Worm (Caenorhabditis elegans) whole organism, mixed stage, embryonic: ENCODE measurements around the gene C50B6.3.

Source experiments
- M03D4.4 ChIP-seq: sonication (generic microtip); optimal IDR thresholded peaks from 2 replicates; lab custom pipeline; 2017; ENCODE audit warnings: mild to moderate bottlenecking, missing genetic modification characterization, missing compliant biosample characterization
- bed-3 ChIP-seq: fragments of 200-800 bp; sonication (Bioruptor generic); optimal IDR thresholded peaks from 3 replicates; lab custom pipeline; 2018; ENCODE audit warnings: mild to moderate bottlenecking, missing genetic modification characterization, moderate library complexity, missing compliant biosample characterization
- blmp-1 ChIP-seq: fragments of 150-350 bp; optimal IDR thresholded peaks from 2 replicates; lab custom pipeline; 2014; ENCODE audit warnings: missing biosample characterization, missing genetic modification characterization
- ceh-39 ChIP-seq: fragments of 150-350 bp; optimal IDR thresholded peaks from 2 replicates; lab custom pipeline; 2014; ENCODE audit warnings: missing biosample characterization, missing genetic modification characterization
- ceh-43 ChIP-seq: fragments of 200-800 bp; sonication (Bioruptor generic); optimal IDR thresholded peaks from 2 replicates; lab custom pipeline; 2018; ENCODE audit warnings: mild to moderate bottlenecking, missing genetic modification characterization, moderate library complexity, missing compliant biosample characterization
- ceh-83 ChIP-seq: fragments of 200-800 bp; sonication (Bioruptor generic); optimal IDR thresholded peaks from 2 replicates; lab custom pipeline; 2018; ENCODE audit warnings: mild to moderate bottlenecking, missing genetic modification characterization, missing compliant biosample characterization
- ces-1 ChIP-seq: fragments of 150-350 bp; optimal IDR thresholded peaks from 2 replicates; lab custom pipeline; 2014; ENCODE audit warnings: missing biosample characterization, missing genetic modification reagents, missing genetic modification characterization
- cnd-1 ChIP-seq: fragments of 200-800 bp; sonication (Bioruptor generic); optimal IDR thresholded peaks from 2 replicates; lab custom pipeline; 2018; ENCODE audit warnings: mild to moderate bottlenecking, missing genetic modification characterization, missing compliant biosample characterization
- drap-1 ChIP-seq: fragments of 200-800 bp; sonication (Bioruptor generic); optimal IDR thresholded peaks from 3 replicates; lab custom pipeline; 2018; ENCODE audit warnings: mild to moderate bottlenecking, missing genetic modification characterization, missing compliant biosample characterization
- elt-1 ChIP-seq: sonication (generic microtip); optimal IDR thresholded peaks from 2 replicates; lab custom pipeline; 2017; ENCODE audit warnings: missing genetic modification characterization, mild to moderate bottlenecking, missing compliant biosample characterization, antibody characterized with exemption, moderate library complexity, borderline replicate concordance; ENCODE audit not compliant: insufficient read depth
- flh-1 ChIP-seq: fragments of 200-800 bp; sonication (Bioruptor generic); optimal IDR thresholded peaks from 2 replicates; lab custom pipeline; 2018; ENCODE audit warnings: mild to moderate bottlenecking, missing genetic modification characterization, moderate library complexity, missing compliant biosample characterization
- ham-2 ChIP-seq: fragments of 200-800 bp; sonication (Bioruptor generic); optimal IDR thresholded peaks from 2 replicates; lab custom pipeline; 2018; ENCODE audit warnings: mild to moderate bottlenecking, missing genetic modification characterization, missing compliant biosample characterization
- hlh-1 ChIP-seq: fragments of 150-350 bp; optimal IDR thresholded peaks from 2 replicates; lab custom pipeline; 2014; ENCODE audit warnings: missing biosample characterization, missing genetic modification reagents, missing genetic modification characterization
- lin-13 ChIP-seq: fragments of 150-350 bp; optimal IDR thresholded peaks from 2 replicates; lab custom pipeline; 2014; ENCODE audit warnings: missing biosample characterization, missing genetic modification characterization
- lin-32 ChIP-seq: fragments of 200-800 bp; sonication (Bioruptor generic); optimal IDR thresholded peaks from 2 replicates; lab custom pipeline; 2018; ENCODE audit warnings: mild to moderate bottlenecking, missing genetic modification characterization, missing compliant biosample characterization
- lsy-2 ChIP-seq: fragments of 150-350 bp; optimal IDR thresholded peaks from 2 replicates; lab custom pipeline; 2014; ENCODE audit warnings: missing biosample characterization, missing genetic modification characterization
- mab-5 ChIP-seq: fragments of 150-350 bp; optimal IDR thresholded peaks from 2 replicates; lab custom pipeline; 2014; ENCODE audit warnings: missing biosample characterization, missing genetic modification characterization
- mep-1 ChIP-seq: fragments of 150-350 bp; optimal IDR thresholded peaks from 2 replicates; lab custom pipeline; 2017; ENCODE audit warnings: missing biosample characterization, missing genetic modification reagents, missing genetic modification characterization, inconsistent platforms
- mls-2 ChIP-seq: sonication (generic microtip); optimal IDR thresholded peaks from 2 replicates; lab custom pipeline; 2016; ENCODE audit warnings: mild to moderate bottlenecking, missing genetic modification characterization, moderate library complexity, missing compliant biosample characterization
- nhr-12 ChIP-seq: fragments of 150-350 bp; optimal IDR thresholded peaks from 2 replicates; lab custom pipeline; 2014; ENCODE audit warnings: missing biosample characterization, missing genetic modification characterization
- nhr-2 ChIP-seq: fragments of 150-350 bp; optimal IDR thresholded peaks from 2 replicates; lab custom pipeline; 2014; ENCODE audit warnings: missing biosample characterization, missing genetic modification characterization
- nhr-237 ChIP-seq: fragments of 150-350 bp; optimal IDR thresholded peaks from 2 replicates; lab custom pipeline; 2014; ENCODE audit warnings: missing biosample characterization, missing genetic modification characterization
- nhr-28 ChIP-seq: fragments of 150-350 bp; optimal IDR thresholded peaks from 2 replicates; lab custom pipeline; 2014; ENCODE audit warnings: missing biosample characterization, missing genetic modification characterization
- nhr-76 ChIP-seq: sonication (generic microtip); optimal IDR thresholded peaks from 2 replicates; lab custom pipeline; 2017; ENCODE audit warnings: missing biosample characterization, missing genetic modification characterization
- pha-4 ChIP-seq: fragments of 150-350 bp; optimal IDR thresholded peaks from 2 replicates; lab custom pipeline; 2018; ENCODE audit warnings: missing biosample characterization, missing genetic modification reagents, missing genetic modification characterization
- sem-2 ChIP-seq: fragments of 200-800 bp; sonication (Bioruptor generic); optimal IDR thresholded peaks from 2 replicates; lab custom pipeline; 2018; ENCODE audit warnings: mild to moderate bottlenecking, missing genetic modification characterization, missing compliant biosample characterization
- snpc-4 ChIP-seq: fragments of 150-350 bp; optimal IDR thresholded peaks from 2 replicates; lab custom pipeline; 2014; ENCODE audit warnings: missing biosample characterization, missing genetic modification characterization
- sptf-1 ChIP-seq: sonication (generic microtip); optimal IDR thresholded peaks from 2 replicates; lab custom pipeline; 2017; ENCODE audit warnings: mild to moderate bottlenecking, missing genetic modification characterization, moderate library complexity, missing compliant biosample characterization
- tbx-8 ChIP-seq: fragments of 200-800 bp; sonication (Bioruptor generic); optimal IDR thresholded peaks from 2 replicates; lab custom pipeline; 2018; ENCODE audit warnings: mild to moderate bottlenecking, missing genetic modification characterization, moderate library complexity, missing compliant biosample characterization
- unc-120 ChIP-seq: sonication (generic microtip); optimal IDR thresholded peaks from 2 replicates; lab custom pipeline; 2017; ENCODE audit warnings: missing genetic modification characterization, missing compliant biosample characterization; ENCODE audit not compliant: poor library complexity, severe bottlenecking
- unc-39 ChIP-seq: fragments of 150-350 bp; optimal IDR thresholded peaks from 2 replicates; lab custom pipeline; 2014; ENCODE audit warnings: missing biosample characterization, missing genetic modification characterization
- unc-62 ChIP-seq: fragments of 150-350 bp; optimal IDR thresholded peaks from 2 replicates; lab custom pipeline; 2014; ENCODE audit warnings: missing biosample characterization, missing genetic modification reagents, missing genetic modification characterization
- zip-8 ChIP-seq: fragments of 150-350 bp; optimal IDR thresholded peaks from 2 replicates; lab custom pipeline; 2014; ENCODE audit warnings: missing biosample characterization, missing genetic modification characterization
- ztf-11 ChIP-seq: fragments of 150-350 bp; optimal IDR thresholded peaks from 2 replicates; lab custom pipeline; 2014; ENCODE audit warnings: missing biosample characterization, missing genetic modification characterization

C50B6.3 gene

DNA sequence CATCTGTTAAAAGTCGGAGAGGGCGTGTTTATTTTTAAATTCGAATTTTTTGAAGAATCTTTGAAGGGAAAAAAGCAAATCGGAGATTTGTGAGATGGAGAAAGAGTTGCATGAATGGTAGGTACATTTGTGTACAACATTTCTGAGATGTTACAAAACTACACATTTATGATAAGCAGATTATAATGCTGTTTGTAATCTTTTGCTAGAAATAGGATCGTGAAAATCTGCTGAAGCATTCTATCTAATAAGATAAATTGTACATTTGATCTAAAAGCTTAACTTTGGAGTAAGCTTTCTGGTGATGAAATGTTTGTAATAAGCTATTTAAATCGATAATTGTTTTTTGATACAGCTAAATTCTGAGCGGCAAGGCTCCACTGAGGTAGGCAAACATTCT is 41.1 kb upstream of the C50B6.3 start:
- TF ChIP-seq ceh-39 (no peak), sptf-1 (no peak), pha-4 (tag; lab: Kevin White, UChicago) (no peak), drap-1 (GFP tag; lab: Kevin White, UChicago) (no peak), unc-62 (GFP tag; lab: Kevin White, UChicago) (no peak), nhr-28 (tag; lab: Kevin White, UChicago) (no peak), tbx-8 (GFP tag; lab: Kevin White, UChicago) (no peak), blmp-1 (tag; lab: Kevin White, UChicago) (no peak), lin-32 (GFP tag; lab: Kevin White, UChicago) (no peak), snpc-4 (tag; lab: Kevin White, UChicago) (no peak), zip-8 (tag; lab: Kevin White, UChicago) (no peak), nhr-12 (no peak), ceh-83 (GFP tag; lab: Kevin White, UChicago) (no peak), ceh-43 (no peak), mep-1 (tag; lab: Kevin White, UChicago) (no peak), ham-2 (no peak), nhr-237 (tag; lab: Kevin White, UChicago) (no peak), lin-13 (tag; lab: Kevin White, UChicago) (no peak)

DNA sequence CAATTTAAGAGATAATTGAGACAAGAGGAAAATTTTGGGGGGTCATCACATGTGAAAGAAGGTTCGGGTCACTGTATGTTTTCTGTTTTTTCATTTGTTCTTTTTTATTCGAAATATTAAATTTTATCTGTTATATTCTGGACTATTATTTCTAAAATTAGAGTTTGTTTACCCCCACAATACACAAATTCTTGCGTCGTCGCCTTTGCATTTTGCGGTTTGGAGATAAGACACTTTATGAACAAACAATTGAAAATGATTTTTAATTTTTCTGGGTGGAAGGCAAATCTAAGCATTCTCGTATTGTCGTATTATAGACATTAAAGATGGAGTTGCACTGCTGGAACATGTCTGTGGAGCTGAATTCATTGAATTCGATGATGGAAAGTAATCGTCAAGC is 40.1 kb upstream of the C50B6.3 start:
- TF ChIP-seq mls-2 (tag; lab: Kevin White, UChicago) (no peak), snpc-4 (tag; lab: Kevin White, UChicago) (no peak), ces-1 (no peak), unc-39 (no peak), bed-3 (GFP tag; lab: Kevin White, UChicago) (no peak)

DNA sequence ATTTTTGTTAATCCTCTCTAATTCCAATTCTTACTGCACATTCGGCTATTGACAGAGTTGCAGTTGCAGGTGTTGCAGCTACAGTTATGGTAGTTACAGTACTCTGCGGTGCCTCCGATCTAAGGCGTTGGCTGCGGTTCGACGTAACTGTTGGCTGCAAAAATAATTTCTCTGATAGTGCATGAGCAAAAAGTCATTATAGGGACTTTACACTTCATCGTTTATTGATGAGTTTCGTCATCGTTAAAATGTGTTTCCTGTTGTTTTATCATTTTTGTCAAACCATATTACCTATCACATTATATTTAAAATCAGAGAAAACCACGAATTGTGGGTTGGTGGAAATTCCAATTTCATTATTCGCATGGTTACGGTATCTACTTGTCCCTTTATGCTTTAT is 38.8 kb upstream of the C50B6.3 start:
- no peak for TF ChIP-seq lin-13 (tag; lab: Kevin White, UChicago)
- TF ChIP-seq nhr-2 (tag; lab: Kevin White, UChicago) = no peak
- no peak for TF ChIP-seq M03D4.4
- no peak for TF ChIP-seq mls-2 (tag; lab: Kevin White, UChicago)
- TF ChIP-seq elt-1 (tag; lab: Kevin White, UChicago) = no peak
- TF ChIP-seq ham-2 = no peak
- TF ChIP-seq sem-2 = no peak
- no peak for TF ChIP-seq nhr-12
- no peak for TF ChIP-seq unc-120 (tag; lab: Kevin White, UChicago)
- no peak for TF ChIP-seq ceh-39
- TF ChIP-seq ceh-83 (GFP tag; lab: Kevin White, UChicago) = no peak
- no peak for TF ChIP-seq ces-1
- no peak for TF ChIP-seq tbx-8 (GFP tag; lab: Kevin White, UChicago)
- TF ChIP-seq nhr-76 (tag; lab: Kevin White, UChicago) = no peak
- no peak for TF ChIP-seq pha-4 (tag; lab: Kevin White, UChicago)
- TF ChIP-seq mab-5 = no peak
- TF ChIP-seq ceh-43 = no peak
- no peak for TF ChIP-seq lsy-2

DNA sequence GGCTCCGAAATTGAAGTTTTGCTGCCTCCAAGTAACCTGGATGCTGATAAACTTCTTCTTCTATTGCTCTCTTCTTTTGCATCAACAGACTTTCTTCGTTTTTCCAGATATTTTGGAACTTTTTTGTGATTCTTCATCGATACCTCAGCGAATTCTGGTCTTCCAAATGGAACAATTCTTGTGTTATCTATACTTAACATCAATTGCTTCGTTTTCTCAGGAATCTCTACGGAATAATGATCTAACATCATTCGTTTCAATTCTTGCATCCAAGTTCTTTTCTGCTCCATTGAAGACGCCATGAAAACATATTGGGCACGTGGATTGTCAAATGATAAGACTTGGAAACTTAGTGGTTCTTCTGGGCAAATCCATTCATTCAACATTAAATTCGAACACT is 37.4 kb upstream of the C50B6.3 start, which contains the start of gene F32F2.4:
F32F2.4 (plus strand) TSS at position 301 of the 400 bp plus-strand sequence.
- TF ChIP-seq flh-1 (GFP tag; lab: Kevin White, UChicago) (no peak), mep-1 (tag; lab: Kevin White, UChicago) (no peak), unc-120 (tag; lab: Kevin White, UChicago) (no peak), drap-1 (GFP tag; lab: Kevin White, UChicago) (no peak), ceh-43 (no peak), hlh-1 (no peak), cnd-1 (tag; lab: Kevin White, UChicago) (no peak), M03D4.4 (no peak), mab-5 (no peak), ztf-11 (tag; lab: Kevin White, UChicago) (no peak), bed-3 (GFP tag; lab: Kevin White, UChicago) (no peak), mls-2 (tag; lab: Kevin White, UChicago) (no peak), blmp-1 (tag; lab: Kevin White, UChicago) (no peak), nhr-12 (no peak), nhr-237 (tag; lab: Kevin White, UChicago) (no peak)
